Fruit fly (Drosophila melanogaster): ENCODE data around the gene Nrd1.

dm6 chrX:11841702-11842378 lies 26.9 kb downstream of the Nrd1 start:
- TF ChIP-seq CG8478 (optimal IDR thresholded peaks at IDR 0.05) (no peak), pan (optimal IDR thresholded peaks at IDR 0.05) (no peak), Dll (optimal IDR thresholded peaks at IDR 0.05) (no peak), usp (GFP tag; optimal IDR thresholded peaks at IDR 0.05) (no peak)

All from whole organism.